Fruit fly (Drosophila melanogaster) whole organism, prepupa: ENCODE results near the gene Eip75B.

Source experiments
- CG10669 ChIP-seq: fragments of 200-800 bp; sonication (Bioruptor generic); optimal IDR thresholded peaks from 3 replicates; lab custom pipeline; 2018; ENCODE audit warnings: missing biosample characterization, mild to moderate bottlenecking, missing genetic modification characterization, moderate library complexity
- CG11762 ChIP-seq: fragments of 200-800 bp; sonication (Bioruptor generic); optimal IDR thresholded peaks from 3 replicates; lab custom pipeline; 2016; ENCODE audit warnings: missing biosample characterization, missing genetic modification characterization; ENCODE audit not compliant: insufficient read depth
- CG3032 ChIP-seq: fragments of 200-800 bp; optimal IDR thresholded peaks from 2 replicates; lab custom pipeline; 2019; ENCODE audit warnings: missing biosample characterization, mild to moderate bottlenecking, missing genetic modification characterization, moderate library complexity
- CG34406 ChIP-seq: fragments of 200-800 bp; sonication (Bioruptor generic); optimal IDR thresholded peaks from 3 replicates; lab custom pipeline; 2016; ENCODE audit warnings: missing biosample characterization, missing genetic modification characterization
- CG4318 ChIP-seq: fragments of 200-800 bp; sonication (Bioruptor generic); optimal IDR thresholded peaks from 3 replicates; lab custom pipeline; 2017; ENCODE audit warnings: missing biosample characterization, mild to moderate bottlenecking, missing genetic modification characterization
- CG6276 ChIP-seq: fragments of 200-800 bp; sonication (Bioruptor generic); optimal IDR thresholded peaks from 2 replicates; lab custom pipeline; 2017; ENCODE audit warnings: missing biosample characterization, mild to moderate bottlenecking, missing genetic modification characterization
- CG6808 ChIP-seq: fragments of 200-800 bp; sonication (Bioruptor generic); optimal IDR thresholded peaks from 3 replicates; lab custom pipeline; 2017; ENCODE audit warnings: missing biosample characterization, missing genetic modification characterization, mild to moderate bottlenecking, moderate library complexity, missing genetic modification reagents
- Eip75B ChIP-seq: fragments of 200-800 bp; sonication (Bioruptor generic); optimal IDR thresholded peaks from 3 replicates; lab custom pipeline; 2016; ENCODE audit warnings: missing biosample characterization, missing genetic modification characterization
- Hr39 ChIP-seq: fragments of 200-800 bp; sonication (Bioruptor generic); optimal IDR thresholded peaks from 2 replicates; lab custom pipeline; 2016; ENCODE audit warnings: missing biosample characterization, missing genetic modification characterization
- cyc ChIP-seq: fragments of 200-800 bp; sonication (Bioruptor generic); optimal IDR thresholded peaks from 3 replicates; lab custom pipeline; 2016; ENCODE audit warnings: missing biosample characterization, missing genetic modification characterization
- fd59A ChIP-seq: fragments of 200-800 bp; sonication (Bioruptor generic); optimal IDR thresholded peaks from 2 replicates; lab custom pipeline; 2017; ENCODE audit warnings: missing biosample characterization, mild to moderate bottlenecking, missing genetic modification characterization, missing genetic modification reagents
- pdm3 ChIP-seq: fragments of 200-800 bp; sonication (Bioruptor generic); optimal IDR thresholded peaks from 3 replicates; lab custom pipeline; 2016; ENCODE audit warnings: missing biosample characterization, missing genetic modification characterization
- svp ChIP-seq: fragments of 200-800 bp; sonication (Bioruptor generic); peaks from one replicate; lab custom pipeline; 2016; ENCODE audit warnings: missing biosample characterization, missing genetic modification characterization

DNA sequence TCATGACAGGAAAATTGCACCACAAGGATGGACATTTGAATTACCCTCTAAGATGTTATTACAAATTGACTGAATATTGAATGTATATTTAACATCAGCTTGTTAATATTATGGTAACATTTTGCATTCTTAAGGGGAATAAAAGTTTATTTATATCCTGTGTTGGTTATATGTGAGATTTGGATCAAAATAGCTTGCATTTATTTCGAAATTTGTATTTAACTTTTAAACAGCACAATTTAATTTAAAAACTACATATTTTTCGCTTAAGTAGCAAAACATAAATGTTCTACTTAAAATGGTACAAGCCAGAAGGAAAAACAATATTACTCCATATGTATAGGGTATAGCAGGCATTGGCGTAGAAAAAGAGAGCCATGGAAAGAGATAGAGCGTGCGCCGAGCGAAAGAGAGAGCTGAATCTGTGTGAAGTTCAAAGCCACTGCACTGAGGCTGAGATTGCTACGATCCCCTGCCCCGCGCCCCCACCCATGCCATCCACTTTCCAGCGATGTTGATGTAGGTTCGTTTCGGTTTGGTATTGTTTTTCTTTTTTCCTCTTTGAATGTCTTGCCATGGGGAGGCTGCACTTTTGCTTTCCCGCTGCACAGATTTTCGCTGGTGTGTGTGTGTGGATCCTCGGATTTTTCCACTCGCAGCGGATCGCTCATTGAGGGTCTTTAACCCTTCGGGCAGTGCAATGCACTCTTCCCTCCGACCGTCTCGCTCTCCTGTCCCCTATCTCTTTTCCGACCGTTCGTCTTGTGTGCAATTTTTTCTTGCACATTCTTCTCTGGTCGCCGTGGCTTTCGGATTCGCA, 59.2 kb downstream of the Eip75B start:
- TF ChIP-seq svp (GFP tag; lab: Kevin White, UChicago) (peak; percentile 96), CG3032 (tag; lab: Kevin White, UChicago) (peak; percentile 92), CG6808 (GFP tag; lab: Kevin White, UChicago) (peak; percentile 88), fd59A (GFP tag; lab: Kevin White, UChicago) (peak; percentile 90), CG4318 (GFP tag; lab: Kevin White, UChicago) (peak; percentile 96), CG6276 (peak; percentile 89), CG10669 (GFP tag; lab: Kevin White, UChicago) (peak; percentile 88), cyc (peak; percentile 49), CG11762 (GFP tag; lab: Kevin White, UChicago) (peak; percentile 75), Eip75B (GFP tag; lab: Kevin White, UChicago) (peak; percentile 89), pdm3 (GFP tag; lab: Kevin White, UChicago) (peak; percentile 90), CG34406 (peak; percentile 70), Hr39 (peak; percentile 68)
